Fruit fly (Drosophila melanogaster): ENCODE data around the gene Nup154.

The Nup154 gene

dm6 chr2L:10968009-10968383 lies 36.6 kb upstream of the Nup154 start:
- no peak for TF ChIP-seq Hr78 (GFP tag; optimal IDR thresholded peaks at IDR 0.05)
- TF ChIP-seq Vsx2 (GFP tag; optimal IDR thresholded peaks at IDR 0.05; ENCODE audit: partially characterized antibody), result no peak
- no peak for TF ChIP-seq Dif (GFP tag; optimal IDR thresholded peaks at IDR 0.05; ENCODE audit: partially characterized antibody)
- TF ChIP-seq dsf (GFP tag; optimal IDR thresholded peaks at IDR 0.05; ENCODE audit: borderline replicate concordance), result no peak
- TF ChIP-seq jim (GFP tag; optimal IDR thresholded peaks at IDR 0.05), result no peak
- no peak for TF ChIP-seq N (GFP tag; optimal IDR thresholded peaks at IDR 0.05)
- TF ChIP-seq psq (GFP tag; optimal IDR thresholded peaks at IDR 0.05), result no peak
- no peak for TF ChIP-seq dmrt93B (GFP tag; optimal IDR thresholded peaks at IDR 0.05)
- no peak for TF ChIP-seq br (GFP tag; optimal IDR thresholded peaks at IDR 0.05)
- no peak for TF ChIP-seq ey (GFP tag; optimal IDR thresholded peaks at IDR 0.05)
- TF ChIP-seq HLH106 (tag; optimal IDR thresholded peaks at IDR 0.05), result no peak
- no peak for TF ChIP-seq Sp1 (GFP tag; optimal IDR thresholded peaks at IDR 0.05)
- TF ChIP-seq CrebA (GFP tag; optimal IDR thresholded peaks at IDR 0.05; ENCODE audit: borderline replicate concordance), result no peak
- no peak for TF ChIP-seq usp (GFP tag; optimal IDR thresholded peaks at IDR 0.05)
- no peak for TF ChIP-seq GATAd (GFP tag; optimal IDR thresholded peaks at IDR 0.05)
- no peak for TF ChIP-seq lola (GFP tag; optimal IDR thresholded peaks at IDR 0.05)

DNA sequence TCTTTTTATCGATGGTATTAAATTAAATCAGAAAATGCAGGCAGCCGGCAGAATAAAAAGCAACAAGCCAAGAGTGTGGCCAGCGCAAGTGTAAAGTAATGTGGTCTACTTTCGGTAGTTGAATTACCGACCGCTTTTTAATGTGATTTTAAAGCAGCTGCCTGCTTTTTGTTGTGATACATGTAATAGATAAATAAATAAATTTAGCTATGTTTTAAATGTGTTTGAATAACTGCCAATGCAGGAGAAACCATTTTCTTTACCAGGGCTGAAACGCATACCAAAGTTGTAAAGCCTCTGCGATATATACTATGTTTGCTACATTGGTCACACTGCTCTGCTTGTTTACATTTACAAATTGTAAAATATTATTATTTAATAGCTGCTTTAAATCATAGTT lies 34.5 kb upstream of the Nup154 start, which contains the start of the genes Tmem214 and YL-1:
TSS of gene Tmem214 (minus strand) at position 142 of the 400 bp plus-strand sequence.
TSS of gene YL-1 (plus strand) at position 310 of the 400 bp plus-strand sequence.
- TF ChIP-seq Hnf4 (GFP tag; optimal IDR thresholded peaks at IDR 0.05) (peak; percentile 28), lola (GFP tag; optimal IDR thresholded peaks at IDR 0.05) (no peak), Sp1 (GFP tag; optimal IDR thresholded peaks at IDR 0.05) (peak; percentile 8), OdsH (GFP tag; optimal IDR thresholded peaks at IDR 0.05) (no peak), Myc (optimal IDR thresholded peaks at IDR 0.05) (peak; percentile 16), Hr78 (GFP tag; optimal IDR thresholded peaks at IDR 0.05) (no peak), Dif (GFP tag; optimal IDR thresholded peaks at IDR 0.05; ENCODE audit: partially characterized antibody) (no peak), dl (GFP tag; optimal IDR thresholded peaks at IDR 0.05; ENCODE audit: insufficient read depth in 1 of 2, partially characterized antibody in 2 of 2) (no peak), Vsx2 (GFP tag; optimal IDR thresholded peaks at IDR 0.05; ENCODE audit: partially characterized antibody) (no peak), CG9705 (GFP tag; optimal IDR thresholded peaks at IDR 0.05) (no peak), GATAd (GFP tag; optimal IDR thresholded peaks at IDR 0.05) (no peak), Abd-B (GFP tag; optimal IDR thresholded peaks at IDR 0.05) (no peak), usp (GFP tag; optimal IDR thresholded peaks at IDR 0.05) (no peak), tai (GFP tag; optimal IDR thresholded peaks at IDR 0.05) (no peak), fru (GFP tag; optimal IDR thresholded peaks at IDR 0.05) (no peak), pan (optimal IDR thresholded peaks at IDR 0.05) (no peak), sv (GFP tag; optimal IDR thresholded peaks at IDR 0.05) (no peak), Rel (GFP tag; optimal IDR thresholded peaks at IDR 0.05) (no peak), Rel (tag; optimal IDR thresholded peaks at IDR 0.05) (peak; percentile 33), brk (GFP tag; optimal IDR thresholded peaks at IDR 0.05) (no peak), psq (GFP tag; optimal IDR thresholded peaks at IDR 0.05) (no peak), Hr83 (GFP tag; optimal IDR thresholded peaks at IDR 0.05; ENCODE audit: poor library complexity, severe bottlenecking) (no peak), CrebA (GFP tag; optimal IDR thresholded peaks at IDR 0.05; ENCODE audit: borderline replicate concordance) (no peak), h (GFP tag; optimal IDR thresholded peaks at IDR 0.05) (peak; percentile 2)

dm6 chr2L:10972224-10972623 lies 32.4 kb upstream of the Nup154 start, which contains the start of gene CG16743:
CG16743 (plus strand) TSS chr2L:10972280.
- TF ChIP-seq CG32264 (GFP tag; optimal IDR thresholded peaks at IDR 0.05) (peak; percentile 24), fru (GFP tag; optimal IDR thresholded peaks at IDR 0.05) (peak; percentile 77), Hnf4 (GFP tag; optimal IDR thresholded peaks at IDR 0.05) (peak; percentile 46), rgr (GFP tag; optimal IDR thresholded peaks at IDR 0.05) (peak; percentile 80), pan (optimal IDR thresholded peaks at IDR 0.05) (no peak), jim (GFP tag; optimal IDR thresholded peaks at IDR 0.05) (no peak), ey (GFP tag; optimal IDR thresholded peaks at IDR 0.05) (peak; percentile 77), Rel (GFP tag; optimal IDR thresholded peaks at IDR 0.05) (no peak), Rel (tag; optimal IDR thresholded peaks at IDR 0.05) (no peak), foxo (GFP tag; optimal IDR thresholded peaks at IDR 0.05) (peak in 1 of 2 experiments; percentile 70), h (GFP tag; optimal IDR thresholded peaks at IDR 0.05) (peak; percentile 79), dl (GFP tag; optimal IDR thresholded peaks at IDR 0.05; ENCODE audit: insufficient read depth in 1 of 2, partially characterized antibody in 2 of 2) (no peak), dsf (GFP tag; optimal IDR thresholded peaks at IDR 0.05; ENCODE audit: borderline replicate concordance) (no peak), OdsH (GFP tag; optimal IDR thresholded peaks at IDR 0.05) (peak; percentile 43), Sp1 (GFP tag; optimal IDR thresholded peaks at IDR 0.05) (peak; percentile 62), psq (GFP tag; optimal IDR thresholded peaks at IDR 0.05) (peak; percentile 54), HLH106 (tag; optimal IDR thresholded peaks at IDR 0.05) (peak; percentile 72)

Data from whole organism, wandering third instar larva.